Fruit fly (Drosophila melanogaster) whole organism, embryonic: ENCODE results near the gene CG15772.

Experiments used
- Atf-2 ChIP-seq: fragments of 200-800 bp; sonication (Bioruptor generic); optimal IDR thresholded peaks from 2 replicates; lab custom pipeline; 2016; ENCODE audit warnings: missing biosample characterization, missing genetic modification characterization
- CG11247 ChIP-seq: fragments of 200-800 bp; sonication (Bioruptor generic); IDR thresholded peaks from 2 replicates; pipeline ENCODE4 v1.3.6; 2022; ENCODE audit warnings: missing biosample characterization, missing genetic modification characterization
- CG11723 ChIP-seq: fragments of 200-800 bp; sonication (Bioruptor generic); optimal IDR thresholded peaks from 2 replicates; lab custom pipeline; 2017; ENCODE audit warnings: missing biosample characterization, mild to moderate bottlenecking, missing genetic modification characterization
- CG12769 ChIP-seq: fragments of 200-800 bp; sonication (Bioruptor generic); optimal IDR thresholded peaks from 2 replicates; lab custom pipeline; 2019; ENCODE audit warnings: missing biosample characterization, mild to moderate bottlenecking, missing genetic modification characterization, moderate library complexity
- CG13894 ChIP-seq: fragments of 200-800 bp; sonication (Bioruptor generic); optimal IDR thresholded peaks from 3 replicates; lab custom pipeline; 2018; ENCODE audit warnings: missing biosample characterization, mild to moderate bottlenecking, missing genetic modification characterization, moderate library complexity
- CG14441 ChIP-seq: fragments of 200-800 bp; sonication (Bioruptor generic); IDR thresholded peaks from 2 replicates; pipeline ENCODE4 v1.3.6; 2022; ENCODE audit warnings: missing biosample characterization, missing genetic modification characterization
- CG17359 ChIP-seq: fragments of 200-800 bp; sonication (Bioruptor generic); optimal IDR thresholded peaks from 3 replicates; lab custom pipeline; 2018; ENCODE audit warnings: missing biosample characterization, mild to moderate bottlenecking, missing genetic modification characterization, moderate library complexity
- CG17612 ChIP-seq: fragments of 200-800 bp; sonication (Bioruptor generic); IDR thresholded peaks from 2 replicates; pipeline ENCODE4 v1.3.6; 2022; ENCODE audit warnings: missing biosample characterization, missing genetic modification characterization
- CG17829 ChIP-seq: fragments of 200-800 bp; optimal IDR thresholded peaks from 2 replicates; lab custom pipeline; 2019; ENCODE audit warnings: missing biosample characterization, mild to moderate bottlenecking, missing genetic modification characterization, moderate library complexity
- CG2129 ChIP-seq: fragments of 200-800 bp; sonication (Bioruptor generic); IDR thresholded peaks from 2 replicates; pipeline ENCODE4 v1.3.6; 2022; ENCODE audit warnings: missing biosample characterization, missing genetic modification characterization; ENCODE audit not compliant: partially characterized antibody
- CG2712 ChIP-seq: fragments of 200-800 bp; optimal IDR thresholded peaks from 3 replicates; lab custom pipeline; 2019; ENCODE audit warnings: missing biosample characterization, mild to moderate bottlenecking, missing genetic modification characterization, moderate library complexity
- CG30431 ChIP-seq: fragments of 200-800 bp; sonication (Bioruptor generic); optimal IDR thresholded peaks from 2 replicates; lab custom pipeline; 2017; ENCODE audit warnings: missing biosample characterization, missing genetic modification characterization
- CG32772 ChIP-seq: fragments of 200-800 bp; sonication (Bioruptor generic); IDR thresholded peaks from 2 replicates; pipeline ENCODE4 v1.3.6; 2022; ENCODE audit warnings: missing biosample characterization, missing genetic modification characterization
- CG33213 ChIP-seq: fragments of 200-800 bp; sonication (Bioruptor generic); optimal IDR thresholded peaks from 3 replicates; lab custom pipeline; 2016; ENCODE audit warnings: missing biosample characterization, missing genetic modification characterization
- CG3726 ChIP-seq: fragments of 200-800 bp; sonication (Bioruptor generic); IDR thresholded peaks from 3 replicates; pipeline ENCODE4, ENCODE4 v1.3.6; 2022; ENCODE audit warnings: missing biosample characterization, missing genetic modification characterization
- CG6272 ChIP-seq: fragments of 200-800 bp; sonication (Bioruptor generic); IDR thresholded peaks from 2 replicates; pipeline ENCODE4 v1.3.6; 2022; ENCODE audit warnings: missing biosample characterization, missing genetic modification characterization
- CG7357 ChIP-seq: fragments of 200-800 bp; sonication (Bioruptor generic); IDR thresholded peaks from 3 replicates; pipeline ENCODE4 v1.3.6; 2022; ENCODE audit warnings: missing biosample characterization, missing genetic modification characterization
- CG7839 ChIP-seq: fragments of 200-800 bp; sonication (Bioruptor generic); optimal IDR thresholded peaks from 3 replicates; lab custom pipeline; 2018; ENCODE audit warnings: missing biosample characterization, mild to moderate bottlenecking, missing genetic modification characterization, moderate library complexity
- CG7928 ChIP-seq: fragments of 200-800 bp; sonication (Bioruptor generic); optimal IDR thresholded peaks from 2 replicates; lab custom pipeline; 2017; ENCODE audit warnings: missing biosample characterization, mild to moderate bottlenecking, missing genetic modification characterization
- CG7987 ChIP-seq: fragments of 200-800 bp; sonication (Bioruptor generic); optimal IDR thresholded peaks from 2 replicates; lab custom pipeline; 2018; ENCODE audit warnings: missing biosample characterization, mild to moderate bottlenecking, missing genetic modification characterization, moderate library complexity
- CG9215 ChIP-seq: fragments of 200-800 bp; sonication (Bioruptor generic); IDR thresholded peaks from 2 replicates; pipeline ENCODE4 v1.3.6; 2022; ENCODE audit warnings: missing biosample characterization, missing genetic modification characterization
- Chrac-16 ChIP-seq: fragments of 200-800 bp; sonication (Bioruptor generic); optimal IDR thresholded peaks from 3 replicates; lab custom pipeline; 2016; ENCODE audit warnings: missing biosample characterization, missing genetic modification characterization
- Gug ChIP-seq: fragments of 200-800 bp; sonication (Bioruptor generic); IDR thresholded peaks from 4 replicates; pipeline ENCODE4 v1.3.6; 2022; ENCODE audit warnings: missing biosample characterization, missing genetic modification characterization
- Hand ChIP-seq: fragments of 200-800 bp; sonication (Bioruptor generic); optimal IDR thresholded peaks from 2 replicates; lab custom pipeline; 2017; ENCODE audit warnings: mild to moderate bottlenecking, missing biosample characterization, missing genetic modification reagents, missing genetic modification characterization
- Mrtf ChIP-seq: fragments of 200-800 bp; sonication (Bioruptor generic); IDR thresholded peaks from 3 replicates; pipeline ENCODE4 v1.3.6; 2022; ENCODE audit warnings: missing biosample characterization, missing genetic modification characterization
- PHDP ChIP-seq: fragments of 200-800 bp; sonication (Bioruptor generic); optimal IDR thresholded peaks from 3 replicates; lab custom pipeline; 2018; ENCODE audit warnings: missing biosample characterization, mild to moderate bottlenecking, missing genetic modification characterization, moderate library complexity
- Poxn ChIP-seq: fragments of 200-800 bp; sonication (Bioruptor generic); IDR thresholded peaks from 2 replicates; pipeline ENCODE4 v1.3.6; 2022; ENCODE audit warnings: missing biosample characterization, missing genetic modification characterization
- Tbp ChIP-seq: fragments of >200 bp; optimal IDR thresholded peaks from 2 replicates; lab custom pipeline; 2018; ENCODE audit warnings: missing biosample characterization, missing genetic modification characterization
- Usf ChIP-seq: fragments of 200-800 bp; sonication (Bioruptor generic); optimal IDR thresholded peaks from 2 replicates; lab custom pipeline; 2017; ENCODE audit warnings: missing genotype, missing biosample characterization, missing genetic modification characterization
- abd-A ChIP-seq: fragments of 200-800 bp; sonication (Bioruptor generic); optimal IDR thresholded peaks from 3 replicates; lab custom pipeline; 2019; ENCODE audit warnings: missing biosample characterization, mild to moderate bottlenecking, missing genetic modification characterization, moderate library complexity
- cg ChIP-seq: fragments of 200-800 bp; sonication (Bioruptor generic); optimal IDR thresholded peaks from 3 replicates; lab custom pipeline; 2019; ENCODE audit warnings: missing biosample characterization, mild to moderate bottlenecking, missing genetic modification characterization, moderate library complexity
- danr ChIP-seq: fragments of 200-800 bp; sonication (Bioruptor generic); IDR thresholded peaks from 2 replicates; pipeline ENCODE4 v1.3.6; 2022; ENCODE audit warnings: missing biosample characterization, missing genetic modification characterization
- exex ChIP-seq: fragments of 200-800 bp; sonication (Bioruptor generic); optimal IDR thresholded peaks from 4 replicates; lab custom pipeline; 2018; ENCODE audit warnings: missing biosample characterization, mild to moderate bottlenecking, missing genetic modification characterization, moderate library complexity
- gem ChIP-seq: fragments of 200-800 bp; sonication (Bioruptor generic); optimal IDR thresholded peaks from 2 replicates; lab custom pipeline; 2019; ENCODE audit warnings: missing biosample characterization, mild to moderate bottlenecking, missing genetic modification characterization, moderate library complexity
- grau ChIP-seq: fragments of 200-800 bp; optimal IDR thresholded peaks from 3 replicates; lab custom pipeline; 2019; ENCODE audit warnings: missing biosample characterization, mild to moderate bottlenecking, missing genetic modification characterization, moderate library complexity
- kah ChIP-seq: fragments of 200-800 bp; sonication (Bioruptor generic); optimal IDR thresholded peaks from 2 replicates; lab custom pipeline; 2018; ENCODE audit warnings: missing biosample characterization, mild to moderate bottlenecking, missing genetic modification characterization
- knrl ChIP-seq: fragments of 200-800 bp; sonication (Bioruptor generic); IDR thresholded peaks from 3 replicates; pipeline ENCODE4 v1.3.6; 2022; ENCODE audit warnings: missing biosample characterization, missing genetic modification characterization; ENCODE audit not compliant: partially characterized antibody
- lilli ChIP-seq: fragments of 200-800 bp; sonication (Bioruptor generic); optimal IDR thresholded peaks from 3 replicates; lab custom pipeline; 2016; ENCODE audit warnings: missing biosample characterization, missing genetic modification characterization
- lmd ChIP-seq: fragments of 200-800 bp; sonication (Bioruptor generic); IDR thresholded peaks from 2 replicates; pipeline ENCODE4 v1.3.6; 2022; ENCODE audit warnings: missing biosample characterization, missing genetic modification characterization
- luna ChIP-seq: fragments of 200-800 bp; sonication (Bioruptor generic); optimal IDR thresholded peaks from 2 replicates; lab custom pipeline; 2016; ENCODE audit warnings: missing biosample characterization, missing genetic modification characterization
- nerfin-2 ChIP-seq: fragments of 200-800 bp; sonication (Bioruptor generic); IDR thresholded peaks from 2 replicates; pipeline ENCODE4 v1.3.6; 2022; ENCODE audit warnings: missing biosample characterization, missing genetic modification characterization; ENCODE audit not compliant: partially characterized antibody
- row ChIP-seq: fragments of 200-800 bp; sonication (Bioruptor generic); IDR thresholded peaks from 3 replicates; pipeline ENCODE4 v1.3.6; 2022; ENCODE audit warnings: missing biosample characterization, missing genetic modification characterization
- schlank ChIP-seq: fragments of 200-800 bp; sonication (Bioruptor generic); optimal IDR thresholded peaks from 2 replicates; lab custom pipeline; 2018; ENCODE audit warnings: missing biosample characterization, mild to moderate bottlenecking, missing genetic modification characterization
- slp2 ChIP-seq: fragments of 200-800 bp; sonication (Bioruptor generic); optimal IDR thresholded peaks from 2 replicates; lab custom pipeline; 2016; ENCODE audit warnings: missing biosample characterization, missing genetic modification characterization
- sob ChIP-seq: fragments of 200-800 bp; sonication (Bioruptor generic); IDR thresholded peaks from 2 replicates; pipeline ENCODE4 v1.3.6; 2022; ENCODE audit warnings: missing biosample characterization, missing genetic modification characterization
- tap ChIP-seq: fragments of 200-800 bp; optimal IDR thresholded peaks from 3 replicates; lab custom pipeline; 2019; ENCODE audit warnings: missing biosample characterization, mild to moderate bottlenecking, missing genetic modification characterization, moderate library complexity
- tin ChIP-seq: fragments of 200-800 bp; sonication (Bioruptor generic); optimal IDR thresholded peaks from 3 replicates; lab custom pipeline; 2016; ENCODE audit warnings: missing biosample characterization, missing genetic modification characterization
- vfl ChIP-seq: fragments of 200-800 bp; sonication (Bioruptor generic); optimal IDR thresholded peaks from 2 replicates; lab custom pipeline; 2016; ENCODE audit warnings: missing biosample characterization, missing genetic modification characterization
- wdn ChIP-seq: fragments of 200-800 bp; sonication (Bioruptor generic); IDR thresholded peaks from 2 replicates; pipeline ENCODE4 v1.3.6; 2022; ENCODE audit warnings: missing biosample characterization, missing genetic modification characterization
- wek ChIP-seq: fragments of 200-800 bp; sonication (Bioruptor generic); optimal IDR thresholded peaks from 3 replicates; lab custom pipeline; 2018; ENCODE audit warnings: missing biosample characterization, mild to moderate bottlenecking, missing genetic modification characterization, moderate library complexity

CG15772 gene

DNA sequence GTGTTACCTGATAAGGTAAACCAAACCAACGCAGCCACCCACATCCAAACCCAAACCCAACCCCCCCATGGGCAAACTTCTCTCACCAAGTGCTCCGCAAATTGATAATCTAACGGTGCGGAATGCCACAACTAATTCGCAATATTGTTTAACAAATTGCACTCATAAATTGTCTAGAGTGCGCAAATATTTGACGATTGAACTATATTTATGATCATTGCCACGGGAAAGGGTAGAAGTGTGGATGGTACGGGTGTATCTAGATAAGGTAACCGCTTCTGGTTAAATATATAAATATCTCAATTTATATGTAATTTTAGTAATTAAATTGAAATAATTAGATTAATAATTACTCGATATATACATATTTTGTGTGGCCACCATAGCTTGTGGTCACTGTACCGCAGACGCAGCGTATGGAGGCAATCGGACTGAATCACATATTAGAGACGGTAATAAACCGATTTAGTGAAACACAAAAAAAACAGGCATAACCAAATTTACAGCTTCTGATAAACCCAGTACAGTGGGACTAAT lies 33.5 kb upstream of the CG15772 start (continued):
- TF ChIP-seq danr (GFP tag; lab: Robert Waterston, UW) (0 out of 2 replicates have a peak, but pooled peaks have one; percentile 20), CG11247 (GFP tag; lab: Robert Waterston, UW) (peak; percentile 69), CG7987 (GFP tag; lab: Kevin White, UChicago) (no peak), CG2129 (GFP tag; lab: Robert Waterston, UW) (no peak), CG12769 (tag; lab: Kevin White, UChicago) (peak; percentile 66), PHDP (peak; percentile 69), CG7839 (peak; percentile 79), tin (GFP tag; lab: Kevin White, UChicago) (no peak), CG7357 (no peak), tap (tag; lab: Kevin White, UChicago) (peak; percentile 23), Poxn (GFP tag; lab: Robert Waterston, UW) (peak; percentile 51; the same call in 1 of the 2 replicates), abd-A (tag; lab: Kevin White, UChicago) (no peak), CG14441 (peak; percentile 56; the same call in 1 of the 2 replicates), Chrac-16 (GFP tag; lab: Kevin White, UChicago) (peak; percentile 37), luna (GFP tag; lab: Kevin White, UChicago) (no peak), grau (tag; lab: Kevin White, UChicago) (peak; percentile 91), wek (GFP tag; lab: Kevin White, UChicago) (no peak), Gug (GFP tag; lab: Robert Waterston, UW) (peak; percentile 66; the same call in 2 of the 4 replicates), knrl (GFP tag; lab: Robert Waterston, UW) (no peak), Mrtf (0 out of 3 replicates have a peak, but pooled peaks have one; percentile 57), nerfin-2 (GFP tag; lab: Robert Waterston, UW) (no peak), CG33213 (GFP tag; lab: Kevin White, UChicago) (no peak), vfl (GFP tag; lab: Kevin White, UChicago) (peak; percentile 7), CG6272 (no peak), CG32772 (GFP tag; lab: Robert Waterston, UW) (no peak), CG9215 (peak; percentile 64; the same call in 1 of the 2 replicates), Tbp (GFP tag; lab: Kevin White, UChicago) (no peak), CG3726 (no peak), CG7928 (peak; percentile 12), row (GFP tag; lab: Robert Waterston, UW) (peak; percentile 83), Atf-2 (GFP tag; lab: Kevin White, UChicago) (no peak), CG17612 (GFP tag; lab: Robert Waterston, UW) (peak; percentile 61; the same call in 1 of the 2 replicates), CG13894 (tag; lab: Kevin White, UChicago) (peak; percentile 85), gem (peak; percentile 75), kah (GFP tag; lab: Kevin White, UChicago) (peak; percentile 12), sob (GFP tag; lab: Robert Waterston, UW) (peak; percentile 82), wdn (GFP tag; lab: Robert Waterston, UW) (peak; percentile 69), Hand (GFP tag; lab: Kevin White, UChicago) (peak; percentile 71), lilli (GFP tag; lab: Kevin White, UChicago) (peak; percentile 44), CG30431 (GFP tag; lab: Kevin White, UChicago) (no peak), cg (GFP tag; lab: Kevin White, UChicago) (no peak), exex (tag; lab: Kevin White, UChicago) (peak; percentile 94), CG17359 (tag; lab: Kevin White, UChicago) (peak; percentile 64), schlank (tag; lab: Kevin White, UChicago) (peak; percentile 30), Usf (no peak), CG11723 (GFP tag; lab: Kevin White, UChicago) (no peak), slp2 (GFP tag; lab: Kevin White, UChicago) (no peak), lmd (GFP tag; lab: Robert Waterston, UW) (peak; percentile 71; the same call in 1 of the 2 replicates), CG2712 (tag; lab: Kevin White, UChicago) (peak; percentile 56), CG17829 (tag; lab: Kevin White, UChicago) (peak; percentile 5)
